Fruit fly (Drosophila melanogaster) S2 (cell line): ENCODE data around the gene CG9040.

Experiments used
- CG8478 ChIP-seq: fragments of >200 bp; optimal IDR thresholded peaks from 2 replicates; lab custom pipeline; 2018
- CTCF ChIP-seq, 2 experiments: fragments of >200 bp; optimal IDR thresholded peaks; 2 replicates each; lab custom pipeline; 2018

The CG9040 gene

dm6 chr3L:14006704-14007126, 19.0 kb downstream of the CG9040 start:
- no peak for TF ChIP-seq CTCF (optimal IDR thresholded peaks at IDR 0.05; lab: Kevin White, UChicago)
- TF ChIP-seq CG8478 (lab: Kevin White, UChicago) = no peak

dm6 chr3L:14025736-14026135, 38.1 kb downstream of the CG9040 start:
- TF ChIP-seq CG8478 (lab: Kevin White, UChicago) (no peak), CTCF (optimal IDR thresholded peaks at IDR 0.05; lab: Kevin White, UChicago) (no peak)

dm6 chr3L:14027549-14027948, 39.9 kb downstream of the CG9040 start:
- TF ChIP-seq CG8478 (lab: Kevin White, UChicago) = no peak
- no peak for TF ChIP-seq CTCF (optimal IDR thresholded peaks at IDR 0.05; lab: Kevin White, UChicago)

dm6 chr3L:14028485-14029384, 41.1 kb downstream of the CG9040 start, which contains the start of gene Ptip:
TSS of gene Ptip (minus strand) at chr3L:14029121.
- TF ChIP-seq CG8478 (lab: Kevin White, UChicago) (no peak), CTCF (optimal IDR thresholded peaks at IDR 0.05; lab: Kevin White, UChicago) (peak; percentile 41 to 49)

dm6 chr3L:14031171-14032126, 43.8 kb downstream of the CG9040 start, which contains the start of the genes CG6650 and endos:
TSS of gene CG6650 (plus strand) at chr3L:14031450.
TSS of gene endos (minus strand) at chr3L:14031706.
- TF ChIP-seq CTCF (optimal IDR thresholded peaks at IDR 0.05; lab: Kevin White, UChicago) (peak in 1 of 2 experiments; percentile 29), CG8478 (lab: Kevin White, UChicago) (no peak)

dm6 chr3L:14034476-14034875, 46.8 kb downstream of the CG9040 start, which contains the start of gene CG6661:
TSS of gene CG6661 (plus strand) at chr3L:14034776.
- no peak for TF ChIP-seq CG8478 (lab: Kevin White, UChicago)
- TF ChIP-seq CTCF (optimal IDR thresholded peaks at IDR 0.05; lab: Kevin White, UChicago) = no peak

dm6 chr3L:14036867-14037313, 49.2 kb downstream of the CG9040 start, which contains the start of gene Hsp110:
TSS of gene Hsp110 (plus strand) at chr3L:14037019.
- TF ChIP-seq CTCF (optimal IDR thresholded peaks at IDR 0.05; lab: Kevin White, UChicago) (peak in 1 of 2 experiments; percentile 5), CG8478 (lab: Kevin White, UChicago) (no peak)
